Fruit fly (Drosophila melanogaster) S2 (cell line): ENCODE results near the gene Hpd.

Source experiments
- CG8478 ChIP-seq: fragments of >200 bp; optimal IDR thresholded peaks from 2 replicates; lab custom pipeline; 2018
- CTCF ChIP-seq, 2 experiments: fragments of >200 bp; optimal IDR thresholded peaks; 2 replicates each; lab custom pipeline; 2018

Hpd gene

dm6 chr3L:20399550-20400109 lies 40.0 kb downstream of the Hpd start:
- TF ChIP-seq CTCF (optimal IDR thresholded peaks at IDR 0.05; lab: Kevin White, UChicago) (no peak), CG8478 (lab: Kevin White, UChicago) (no peak)

dm6 chr3L:20398243-20399222 lies 41.1 kb downstream of the Hpd start:
- TF ChIP-seq CG8478 (lab: Kevin White, UChicago), result no peak
- no peak for TF ChIP-seq CTCF (optimal IDR thresholded peaks at IDR 0.05; lab: Kevin White, UChicago)

- TF ChIP-seq CTCF (optimal IDR thresholded peaks at IDR 0.05; lab: Kevin White, UChicago) (no peak), CG8478 (lab: Kevin White, UChicago) (no peak)
Observed at dm6 chr3L:20397770-20398169, 41.9 kb downstream of the Hpd start.

DNA sequence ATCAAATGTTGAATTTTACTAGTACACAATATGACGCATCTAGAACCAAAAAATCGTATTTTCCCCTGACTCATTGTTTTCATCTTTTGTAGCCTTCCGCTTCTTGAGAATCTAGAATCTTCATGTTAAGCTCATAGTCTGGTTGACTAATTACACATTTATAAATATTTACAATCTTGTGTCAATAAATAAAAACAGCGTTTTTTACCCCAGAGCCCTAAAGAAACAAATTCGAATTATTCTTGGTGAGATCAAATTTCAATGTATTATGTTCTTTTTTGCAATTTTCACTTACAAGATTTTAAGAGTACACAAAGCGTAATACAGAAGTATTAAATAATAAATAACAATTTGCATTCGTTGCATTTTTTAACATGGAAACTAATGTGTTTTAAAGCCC lies 43.6 kb downstream of the Hpd start:
- TF ChIP-seq CG8478 (lab: Kevin White, UChicago) (no peak), CTCF (optimal IDR thresholded peaks at IDR 0.05; lab: Kevin White, UChicago) (no peak)

DNA sequence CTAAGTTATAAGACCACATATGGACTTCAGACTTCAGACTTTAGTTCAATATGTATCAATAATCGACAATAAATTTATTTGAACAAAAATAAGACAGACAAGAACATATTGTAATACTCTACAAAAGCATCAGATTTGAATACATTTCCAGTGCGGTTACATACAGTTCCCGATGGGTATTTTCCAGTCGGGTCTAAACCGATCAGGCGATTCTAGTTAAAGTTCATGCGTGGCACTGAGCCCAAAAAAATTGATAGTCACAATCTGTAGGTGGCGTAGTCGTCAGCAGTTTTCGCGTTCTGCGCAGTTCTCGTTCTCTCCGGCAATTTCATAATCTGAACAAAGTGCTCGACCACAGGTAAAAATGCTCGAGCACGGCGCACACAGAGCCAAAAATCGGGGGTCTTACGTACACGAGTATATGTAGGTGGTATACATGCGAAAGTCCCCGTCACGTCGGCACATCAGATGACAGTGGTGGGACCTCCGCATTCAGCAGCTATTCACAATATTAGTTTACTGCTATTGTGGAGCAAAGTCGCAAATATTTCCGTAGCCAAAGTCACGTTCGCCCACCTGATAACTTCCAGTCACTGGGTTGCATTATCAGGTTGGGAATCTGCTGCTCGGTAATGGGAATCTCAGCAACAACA lies 44.3 kb downstream of the Hpd start:
- no peak for TF ChIP-seq CG8478 (lab: Kevin White, UChicago)
- TF ChIP-seq CTCF (optimal IDR thresholded peaks at IDR 0.05; lab: Kevin White, UChicago), result no peak

DNA sequence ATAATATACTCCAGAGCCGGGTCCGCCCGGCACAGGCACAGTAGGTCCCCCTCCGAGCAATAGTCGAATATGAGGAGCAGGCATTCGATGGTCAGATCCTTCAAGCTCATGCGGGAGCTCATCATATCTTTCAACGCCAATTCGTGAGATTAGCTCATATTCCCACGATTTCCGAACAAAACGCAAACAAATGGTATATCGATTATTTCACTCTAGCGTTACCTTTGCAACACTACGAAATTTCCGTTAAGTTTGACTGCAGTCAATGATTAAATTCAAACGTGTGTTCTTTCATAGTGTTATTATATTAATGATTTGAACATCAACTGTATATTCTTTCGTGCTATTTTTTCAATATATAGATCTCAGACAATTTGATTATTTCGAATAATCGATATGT lies 46.3 kb downstream of the Hpd start, which contains the start of gene CG33969:
Gene CG33969, minus strand, starts transcription at position 197 of the 400 bp plus-strand sequence.
- TF ChIP-seq CTCF (optimal IDR thresholded peaks at IDR 0.05; lab: Kevin White, UChicago) (no peak), CG8478 (lab: Kevin White, UChicago) (no peak)

DNA sequence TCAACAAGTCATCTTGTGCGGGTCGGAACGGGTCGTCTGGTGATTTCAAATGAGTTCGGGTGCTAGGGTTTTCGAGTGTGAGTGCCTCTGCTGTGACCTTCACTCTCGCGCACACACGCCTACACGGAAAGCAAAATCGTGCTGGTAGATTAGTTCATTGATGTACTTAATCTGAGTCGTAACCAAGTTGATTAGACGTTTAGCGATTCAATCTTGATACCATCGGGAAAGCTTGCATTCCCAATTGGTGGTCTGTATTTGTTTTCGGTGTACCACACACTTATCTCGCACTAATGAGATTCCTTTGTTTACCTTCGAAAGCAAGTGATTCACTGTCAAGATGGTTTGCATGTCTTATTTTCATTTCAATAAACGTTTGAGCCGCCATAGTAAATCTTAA lies 50.7 kb downstream of the Hpd start:
- no peak for TF ChIP-seq CG8478 (lab: Kevin White, UChicago)
- no peak for TF ChIP-seq CTCF (optimal IDR thresholded peaks at IDR 0.05; lab: Kevin White, UChicago)
